Fruit fly (Drosophila melanogaster) whole organism, pupa: ENCODE measurements around the gene CG16903.

Experiments
- CG14655 ChIP-seq: fragments of 200-800 bp; sonication (Bioruptor generic); optimal IDR thresholded peaks from 3 replicates; lab custom pipeline; 2017; ENCODE audit warnings: mild to moderate bottlenecking, missing biosample characterization, missing genetic modification reagents, missing genetic modification characterization
- CG32121 ChIP-seq: fragments of 200-800 bp; sonication (Bioruptor generic); IDR thresholded peaks from 2 replicates; pipeline ENCODE4 v1.3.6; 2022; ENCODE audit warnings: missing biosample characterization, missing genetic modification characterization
- CG8159 ChIP-seq: fragments of 200-800 bp; sonication (Bioruptor generic); optimal IDR thresholded peaks from 3 replicates; lab custom pipeline; 2018; ENCODE audit warnings: missing biosample characterization, mild to moderate bottlenecking, missing genetic modification characterization, moderate library complexity

- TF ChIP-seq CG14655 (GFP tag; lab: Kevin White, UChicago) (no peak), CG8159 (tag; lab: Kevin White, UChicago) (no peak), CG32121 (GFP tag; lab: Robert Waterston, UW) (no peak)
Observed at dm6 chrX:2061849-2062248, 18.4 kb downstream of the CG16903 start, which contains the start of gene Sik2.
